Worm (Caenorhabditis elegans) whole organism, young adult: ENCODE data around the gene str-60.

Source experiments
- B0261.1 ChIP-seq: sonication (generic microtip); optimal IDR thresholded peaks from 2 replicates; lab custom pipeline; 2016; ENCODE audit warnings: mild to moderate bottlenecking, missing genetic modification characterization, moderate library complexity, missing compliant biosample characterization
- D2030.7 ChIP-seq: fragments of 200-800 bp; sonication (Bioruptor generic); IDR thresholded peaks from 2 replicates; pipeline ENCODE4 v1.3.6; 2022; ENCODE audit warnings: missing genetic modification reagents, missing genetic modification characterization, missing compliant biosample characterization
- F10E7.11 ChIP-seq: sonication (generic microtip); optimal IDR thresholded peaks from 2 replicates; lab custom pipeline; 2017; ENCODE audit warnings: mild to moderate bottlenecking, missing genetic modification characterization, moderate library complexity, missing compliant biosample characterization
- F22D6.2 ChIP-seq: sonication (generic microtip); optimal IDR thresholded peaks from 2 replicates; lab custom pipeline; 2016; ENCODE audit warnings: mild to moderate bottlenecking, missing genetic modification characterization, missing compliant biosample characterization
- F33H1.4 ChIP-seq: fragments of 200-800 bp; sonication (Bioruptor generic); IDR thresholded peaks from 2 replicates; pipeline ENCODE4 v1.3.6; 2022; ENCODE audit warnings: missing genetic modification reagents, missing genetic modification characterization, missing compliant biosample characterization
- F39B2.1 ChIP-seq: fragments of 200-800 bp; sonication (Bioruptor generic); IDR thresholded peaks from 2 replicates; pipeline ENCODE4 v1.3.6; 2022; ENCODE audit warnings: missing genetic modification reagents, missing genetic modification characterization, missing compliant biosample characterization
- F57A8.1 ChIP-seq: fragments of 200-800 bp; sonication (Bioruptor generic); optimal IDR thresholded peaks from 2 replicates; lab custom pipeline; 2018; ENCODE audit warnings: mild to moderate bottlenecking, missing genetic modification characterization, moderate library complexity, missing compliant biosample characterization
- K11D2.4 ChIP-seq: fragments of 200-800 bp; sonication (Bioruptor generic); IDR thresholded peaks from 2 replicates; pipeline ENCODE4 v1.3.6; 2022; ENCODE audit warnings: missing genetic modification reagents, missing genetic modification characterization, missing compliant biosample characterization
- T07F8.4 ChIP-seq: sonication (generic microtip); optimal IDR thresholded peaks from 2 replicates; lab custom pipeline; 2016; ENCODE audit warnings: mild to moderate bottlenecking, missing genetic modification characterization, moderate library complexity, missing compliant biosample characterization
- Y67H2A.10 ChIP-seq: fragments of 200-800 bp; sonication (Bioruptor generic); conservative IDR thresholded peaks from 2 replicates; pipeline ENCODE4 v1.3.6; 2022; ENCODE audit warnings: missing genetic modification reagents, missing genetic modification characterization, missing compliant biosample characterization
- Y95B8A.8 ChIP-seq: fragments of 200-800 bp; sonication (Bioruptor generic); IDR thresholded peaks from 2 replicates; pipeline ENCODE4 v1.3.6; 2022; ENCODE audit warnings: missing genetic modification reagents, missing genetic modification characterization, missing compliant biosample characterization
- akir-1 ChIP-seq: fragments of 200-800 bp; sonication (Bioruptor generic); optimal IDR thresholded peaks from 2 replicates; lab custom pipeline; 2018; ENCODE audit warnings: mild to moderate bottlenecking, missing genetic modification characterization, moderate library complexity, missing compliant biosample characterization
- ama-1 ChIP-seq, 3 experiments: fragments of 150-350 bp in 1 of 3; sonication (generic microtip) in 2 of 3; optimal IDR thresholded peaks; 2 replicates each; lab custom pipeline; 2014 to 2018; ENCODE audit warnings: missing biosample characterization in 2 of 3, missing genetic modification characterization in 2 of 3, missing genetic modification reagents in 2 of 3
- aptf-2 ChIP-seq: fragments of 200-800 bp; sonication (Bioruptor generic); conservative IDR thresholded peaks from 2 replicates; pipeline ENCODE4 v1.3.6; 2022; ENCODE audit warnings: missing genetic modification reagents, missing genetic modification characterization, missing compliant biosample characterization
- atf-7 ChIP-seq: sonication (generic microtip); optimal IDR thresholded peaks from 2 replicates; lab custom pipeline; 2017; ENCODE audit warnings: mild to moderate bottlenecking, missing genetic modification characterization, missing compliant biosample characterization
- cebp-1 ChIP-seq, 2 experiments: fragments of 200-800 bp in 1 of 2; sonication (Bioruptor generic) in 1 of 2; sonication (generic microtip) in 1 of 2; IDR thresholded peaks in 1 of 2; optimal IDR thresholded peaks in 1 of 2; 2 replicates each; pipeline versions ENCODE4 v1.3.6 to Lab custom; 2017 to 2022; ENCODE audit warnings: missing compliant biosample characterization in 2 of 2, missing genetic modification characterization in 2 of 2, mild to moderate bottlenecking in 1 of 2, missing genetic modification reagents in 1 of 2, moderate library complexity in 1 of 2
- cebp-2 ChIP-seq: fragments of 200-800 bp; sonication (Bioruptor generic); IDR thresholded peaks from 2 replicates; pipeline ENCODE4 v1.3.6; 2022; ENCODE audit warnings: missing genetic modification characterization, missing compliant biosample characterization
- ceh-40 ChIP-seq: fragments of 200-800 bp; sonication (Bioruptor generic); IDR thresholded peaks from 2 replicates; pipeline ENCODE4 v1.3.6; 2022; ENCODE audit warnings: missing genetic modification characterization, missing compliant biosample characterization
- chd-7 ChIP-seq: sonication (generic microtip); optimal IDR thresholded peaks from 2 replicates; lab custom pipeline; 2016; ENCODE audit warnings: mild to moderate bottlenecking, missing genetic modification characterization, moderate library complexity, missing compliant biosample characterization
- hmg-1.2 ChIP-seq: fragments of 200-800 bp; sonication (Bioruptor generic); IDR thresholded peaks from 2 replicates; pipeline ENCODE4 v1.3.6; 2022; ENCODE audit warnings: missing genetic modification reagents, missing genetic modification characterization, missing compliant biosample characterization
- let-526 ChIP-seq: fragments of 200-800 bp; sonication (Bioruptor generic); IDR thresholded peaks from 2 replicates; pipeline ENCODE4 v1.3.6; 2022; ENCODE audit warnings: missing genetic modification reagents, missing genetic modification characterization, missing compliant biosample characterization
- lin-54 ChIP-seq: fragments of 200-800 bp; sonication (Bioruptor generic); optimal IDR thresholded peaks from 2 replicates; lab custom pipeline; 2018; ENCODE audit warnings: mild to moderate bottlenecking, missing genetic modification characterization, missing compliant biosample characterization
- lir-1 ChIP-seq: fragments of 200-800 bp; sonication (Bioruptor generic); conservative IDR thresholded peaks from 2 replicates; pipeline ENCODE4 v1.3.6; 2022; ENCODE audit warnings: missing genetic modification reagents, missing genetic modification characterization, missing compliant biosample characterization
- lsl-1 ChIP-seq: fragments of 200-800 bp; sonication (Bioruptor generic); optimal IDR thresholded peaks from 2 replicates; lab custom pipeline; 2018; ENCODE audit warnings: mild to moderate bottlenecking, missing genetic modification characterization, moderate library complexity, missing compliant biosample characterization
- madf-10 ChIP-seq: sonication (generic microtip); optimal IDR thresholded peaks from 2 replicates; lab custom pipeline; 2016; ENCODE audit warnings: mild to moderate bottlenecking, missing genetic modification characterization, missing compliant biosample characterization
- madf-6 ChIP-seq: fragments of 200-800 bp; sonication (Bioruptor generic); IDR thresholded peaks from 2 replicates; pipeline ENCODE4 v1.3.6; 2022; ENCODE audit warnings: missing genetic modification reagents, missing genetic modification characterization, missing compliant biosample characterization
- nfyb-1 ChIP-seq: fragments of 200-800 bp; sonication (Bioruptor generic); IDR thresholded peaks from 2 replicates; pipeline ENCODE4 v1.3.6; 2022; ENCODE audit warnings: missing genetic modification reagents, missing genetic modification characterization, missing compliant biosample characterization
- nhr-120 ChIP-seq: fragments of 200-800 bp; sonication (Bioruptor generic); IDR thresholded peaks from 2 replicates; pipeline ENCODE4 v1.3.6; 2022; ENCODE audit warnings: missing genetic modification characterization, missing compliant biosample characterization
- nhr-80 ChIP-seq: sonication (generic microtip); optimal IDR thresholded peaks from 2 replicates; lab custom pipeline; 2016; ENCODE audit warnings: missing genetic modification characterization, missing compliant biosample characterization
- rcor-1 ChIP-seq: fragments of 200-800 bp; sonication (Bioruptor generic); IDR thresholded peaks from 2 replicates; pipeline ENCODE4 v1.3.6; 2022; ENCODE audit warnings: missing genetic modification reagents, missing genetic modification characterization, missing compliant biosample characterization
- rec-8 ChIP-seq, 2 experiments: sonication (generic microtip); optimal IDR thresholded peaks; 2 replicates each; lab custom pipeline; 2016; ENCODE audit warnings: mild to moderate bottlenecking in 2 of 2, missing genetic modification characterization in 2 of 2, missing genetic modification reagents in 2 of 2, missing genotype in 2 of 2, missing biosample characterization in 1 of 2, missing compliant biosample characterization in 1 of 2, moderate library complexity in 1 of 2
- repo-1 ChIP-seq: sonication (generic microtip); optimal IDR thresholded peaks from 2 replicates; lab custom pipeline; 2017; ENCODE audit warnings: mild to moderate bottlenecking, missing genetic modification characterization, missing compliant biosample characterization
- sea-2 ChIP-seq: fragments of 200-800 bp; sonication (Bioruptor generic); IDR thresholded peaks from 2 replicates; pipeline ENCODE4 v1.3.6; 2022; ENCODE audit warnings: missing genetic modification characterization, missing compliant biosample characterization
- snpc-4 ChIP-seq, 5 experiments: fragments of 150-350 bp in 1 of 5; sonication (generic microtip) in 4 of 5; optimal IDR thresholded peaks; 2 replicates each; lab custom pipeline; 2014 to 2018; ENCODE audit warnings: missing genetic modification characterization in 5 of 5, missing biosample characterization in 3 of 5, antibody characterized with exemption in 2 of 5, mild to moderate bottlenecking in 2 of 5, missing compliant biosample characterization in 2 of 5, missing genotype in 2 of 5, moderate library complexity in 2 of 5, missing genetic modification reagents in 1 of 5
- somi-1 ChIP-seq: fragments of 200-800 bp; sonication (Bioruptor generic); optimal IDR thresholded peaks from 2 replicates; lab custom pipeline; 2018; ENCODE audit warnings: mild to moderate bottlenecking, missing genetic modification characterization, missing compliant biosample characterization
- tbp1 ChIP-seq: fragments of 200-800 bp; sonication (Bioruptor generic); optimal IDR thresholded peaks from 2 replicates; lab custom pipeline; 2018; ENCODE audit warnings: mild to moderate bottlenecking, missing genetic modification characterization, missing compliant biosample characterization
- tbx-9 ChIP-seq: sonication (generic microtip); optimal IDR thresholded peaks from 2 replicates; lab custom pipeline; 2016; ENCODE audit warnings: borderline replicate concordance, missing genetic modification characterization, inconsistent platforms, missing compliant biosample characterization
- unc-62 ChIP-seq: fragments of 150-350 bp; optimal IDR thresholded peaks from 2 replicates; lab custom pipeline; 2014; ENCODE audit warnings: missing biosample characterization, missing genetic modification reagents, missing genetic modification characterization
- ztf-22 ChIP-seq: fragments of 200-800 bp; sonication (Bioruptor generic); optimal IDR thresholded peaks from 2 replicates; lab custom pipeline; 2018; ENCODE audit warnings: mild to moderate bottlenecking, missing genetic modification characterization, moderate library complexity, missing compliant biosample characterization
- ztf-6 ChIP-seq: fragments of 200-800 bp; sonication (Bioruptor generic); IDR thresholded peaks from 2 replicates; pipeline ENCODE4 v1.3.6; 2022; ENCODE audit warnings: missing genetic modification reagents, missing genetic modification characterization, missing compliant biosample characterization

str-60 gene

DNA sequence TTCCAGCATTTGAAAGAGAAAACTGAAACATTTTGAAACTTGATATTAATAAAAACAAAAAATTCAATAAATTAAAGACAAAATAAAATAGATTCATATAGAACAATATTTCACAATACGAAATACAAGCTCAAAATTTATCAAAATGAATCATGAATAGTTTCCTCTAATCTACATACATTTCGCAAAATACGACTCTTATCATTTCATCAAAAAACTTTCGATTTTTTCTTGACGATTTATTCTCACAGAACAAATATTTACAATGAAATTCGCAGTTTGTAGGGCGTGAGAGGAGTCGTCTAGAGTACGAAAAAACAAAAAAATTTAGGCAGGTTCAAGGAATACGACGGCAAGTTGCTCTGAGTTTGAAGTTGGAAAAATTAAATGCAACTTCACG lies 7.7 kb upstream of the str-60 start:
- TF ChIP-seq chd-7, result no peak
- no peak for TF ChIP-seq cebp-1 (GFP tag; IDR thresholded peaks at IDR 0.05; lab: Robert Waterston, UW)
- TF ChIP-seq cebp-1 (tag; optimal IDR thresholded peaks at IDR 0.05; lab: Kevin White, UChicago), result peak; percentile 28
- peak; percentile 31 for TF ChIP-seq nhr-80
- no peak for TF ChIP-seq F57A8.1 (GFP tag; lab: Kevin White, UChicago)

DNA sequence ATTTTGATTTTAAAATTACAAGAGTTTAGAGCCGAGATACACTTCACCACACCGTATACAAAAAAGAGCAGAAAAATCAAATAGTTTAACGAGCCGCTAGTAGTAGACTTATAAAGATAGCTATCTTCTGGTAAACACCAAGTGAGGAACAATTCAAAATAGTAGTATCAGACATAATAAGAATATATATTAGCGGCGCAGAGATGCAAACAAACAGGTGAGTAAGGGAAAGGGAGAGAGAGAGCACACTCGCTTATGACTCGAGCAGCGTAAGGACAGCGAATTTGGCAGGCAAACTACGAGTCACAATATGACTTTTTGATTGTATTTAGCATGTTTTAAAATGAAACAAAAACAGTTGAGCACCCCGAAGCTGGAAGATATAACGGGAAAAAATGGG lies 6.5 kb upstream of the str-60 start:
- TF ChIP-seq cebp-2 (no peak), let-526 (GFP tag; lab: Robert Waterston, UW) (no peak), Y67H2A.10 (GFP tag; lab: Robert Waterston, UW) (no peak), cebp-1 (GFP tag; IDR thresholded peaks at IDR 0.05; lab: Robert Waterston, UW) (no peak), cebp-1 (tag; optimal IDR thresholded peaks at IDR 0.05; lab: Kevin White, UChicago) (no peak), F39B2.1 (GFP tag; lab: Robert Waterston, UW) (no peak), nhr-80 (peak; percentile 74)

DNA sequence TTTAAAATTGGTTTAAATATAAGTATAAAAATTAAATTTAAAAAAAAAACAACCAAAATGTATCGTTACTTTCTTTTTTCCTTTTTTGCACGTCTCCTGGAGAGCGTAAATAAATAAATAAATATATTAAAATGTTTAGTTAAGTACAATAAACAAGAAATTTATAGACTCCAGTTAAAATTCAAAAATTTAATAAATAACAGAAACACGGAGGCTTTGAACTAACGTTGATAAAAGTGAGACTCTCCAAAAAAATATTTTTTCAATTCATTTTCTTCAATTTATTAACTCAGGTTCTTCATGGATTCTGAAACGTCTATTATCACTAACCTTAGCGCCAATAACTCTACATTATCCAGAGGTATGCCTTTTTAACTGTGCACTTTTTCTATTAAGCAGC lies 6.0 kb upstream of the str-60 start, which contains the start of gene T06C12.12:
TSS of gene T06C12.12 (plus strand) at position 301 of the 400 bp plus-strand sequence.
- no peak for TF ChIP-seq nhr-120 (GFP tag; lab: Robert Waterston, UW)
- TF ChIP-seq madf-6, result no peak
- TF ChIP-seq unc-62 (GFP tag; lab: Kevin White, UChicago), result no peak
- no peak for TF ChIP-seq F10E7.11 (tag; lab: Kevin White, UChicago)
- no peak for TF ChIP-seq atf-7 (tag; lab: Kevin White, UChicago)
- no peak for TF ChIP-seq rcor-1 (GFP tag; lab: Robert Waterston, UW)
- TF ChIP-seq K11D2.4 (GFP tag; lab: Robert Waterston, UW), result no peak
- TF ChIP-seq lin-54 (GFP tag; lab: Kevin White, UChicago), result no peak
- TF ChIP-seq ceh-40 (GFP tag; lab: Robert Waterston, UW), result no peak
- no peak for TF ChIP-seq lsl-1 (GFP tag; lab: Kevin White, UChicago)
- TF ChIP-seq D2030.7, result no peak
- TF ChIP-seq nfyb-1 (GFP tag; lab: Robert Waterston, UW), result no peak
- TF ChIP-seq hmg-1.2 (GFP tag; lab: Robert Waterston, UW), result no peak
- no peak for TF ChIP-seq B0261.1 (tag; lab: Kevin White, UChicago)
- no peak for TF ChIP-seq Y95B8A.8 (GFP tag; lab: Robert Waterston, UW)
- TF ChIP-seq somi-1 (GFP tag; lab: Kevin White, UChicago), result no peak
- TF ChIP-seq, all 124 proteins: peak for 0

DNA sequence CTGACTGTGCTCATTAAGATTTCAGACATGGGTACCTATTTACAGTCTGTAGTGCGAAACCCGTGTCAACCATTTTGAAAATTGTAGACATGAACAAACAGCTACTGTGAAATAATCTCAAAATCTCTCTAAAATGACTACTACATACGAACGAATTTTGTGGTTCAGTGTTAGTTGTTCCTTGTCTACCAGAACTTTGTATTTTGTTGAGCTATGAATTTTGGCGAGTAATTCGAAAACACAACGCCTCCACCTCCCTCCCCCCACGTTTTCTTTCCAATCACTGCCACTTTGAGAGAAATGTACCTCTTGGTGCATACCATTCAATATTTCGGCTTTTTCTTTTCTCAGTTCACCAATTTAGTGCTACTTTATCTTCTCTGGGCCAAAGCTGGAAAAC lies 5.1 kb upstream of the str-60 start, which contains the start of gene T06C12.11:
TSS of gene T06C12.11 (plus strand) at position 301 of the 400 bp plus-strand sequence.
- TF ChIP-seq ama-1 (optimal IDR thresholded peaks at IDR 0.05; lab: Kevin White, UChicago) (no peak), ama-1 (GFP tag; optimal IDR thresholded peaks at IDR 0.05; lab: Kevin White, UChicago) (no peak), tbp1 (GFP tag; lab: Kevin White, UChicago) (no peak), ztf-6 (GFP tag; lab: Robert Waterston, UW) (no peak), ztf-22 (GFP tag; lab: Kevin White, UChicago) (no peak)

DNA sequence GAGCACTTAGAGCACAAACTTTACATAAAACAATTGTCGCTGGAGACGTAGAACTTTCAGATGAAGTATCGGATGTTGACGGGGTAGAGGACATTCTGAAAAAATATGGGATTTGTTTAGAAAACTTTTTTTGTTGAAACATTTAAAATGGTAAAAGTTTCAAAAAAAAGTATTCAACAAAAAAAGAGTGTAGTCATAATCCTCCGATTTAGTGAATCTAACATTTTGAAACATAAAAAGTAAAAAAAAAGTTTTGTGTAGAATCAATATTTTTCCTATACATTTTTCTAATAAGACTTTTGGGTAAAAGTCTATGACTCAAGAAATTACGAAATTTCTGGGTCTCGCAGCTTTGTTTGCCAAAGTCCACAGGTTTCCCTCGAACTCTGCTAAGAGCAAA lies 1.1 kb upstream of the str-60 start, which contains the start of gene nhr-213:
TSS of gene nhr-213 (minus strand) at position 101 of the 400 bp plus-strand sequence.
- TF ChIP-seq T07F8.4 (tag; lab: Kevin White, UChicago) (no peak), repo-1 (no peak), snpc-4 (GFP tag; optimal IDR thresholded peaks at IDR 0.05; lab: Kevin White, UChicago) (no peak), snpc-4 (tag; optimal IDR thresholded peaks at IDR 0.05; lab: Kevin White, UChicago) (no peak), rec-8 (tag; optimal IDR thresholded peaks at IDR 0.05; lab: Kevin White, UChicago) (no peak), akir-1 (no peak), F22D6.2 (no peak), tbx-9 (tag; lab: Kevin White, UChicago) (no peak), F33H1.4 (GFP tag; lab: Robert Waterston, UW) (no peak), sea-2 (no peak), ceh-40 (GFP tag; lab: Robert Waterston, UW) (no peak), lir-1 (no peak), aptf-2 (GFP tag; lab: Robert Waterston, UW) (no peak), madf-10 (tag; lab: Kevin White, UChicago) (no peak)
